Fruit fly (Drosophila melanogaster) whole organism: ENCODE results near the gene CG5004.

ENCODE experiments used
- CG8478 ChIP-seq: fragments of >200 bp; optimal IDR thresholded peaks from 2 replicates; lab custom pipeline; 2018; ENCODE audit warnings: inconsistent platforms
- Dll ChIP-seq: fragments of >200 bp; optimal IDR thresholded peaks from 2 replicates; lab custom pipeline; 2017
- EcR ChIP-seq, 2 experiments: fragments of >200 bp; optimal IDR thresholded peaks; 2 replicates each; lab custom pipeline; 2017; ENCODE audit warnings: missing biosample characterization in 2 of 2, missing genetic modification characterization in 2 of 2, missing genetic modification reagents in 2 of 2
- pan ChIP-seq: fragments of >200 bp; optimal IDR thresholded peaks from 2 replicates; lab custom pipeline; 2017
- psq ChIP-seq: fragments of >200 bp; optimal IDR thresholded peaks from 2 replicates; lab custom pipeline; 2017
- usp ChIP-seq: fragments of >200 bp; optimal IDR thresholded peaks from 2 replicates; lab custom pipeline; 2017; ENCODE audit warnings: missing biosample characterization, missing genetic modification characterization, mixed read lengths

CG5004 gene

dm6 chrX:17093431-17093830, 14.0 kb upstream of the CG5004 start:
- no peak for TF ChIP-seq pan (lab: Kevin White, UChicago)
- TF ChIP-seq psq (lab: Kevin White, UChicago), result no peak
- no peak for TF ChIP-seq usp (GFP tag; lab: Kevin White, UChicago)
- no peak for TF ChIP-seq CG8478 (lab: Kevin White, UChicago)
- no peak for TF ChIP-seq EcR (GFP tag; optimal IDR thresholded peaks at IDR 0.05; lab: Kevin White, UChicago)
- TF ChIP-seq Dll (lab: Kevin White, UChicago), result no peak

dm6 chrX:17093900-17094446, 13.4 kb upstream of the CG5004 start:
- TF ChIP-seq psq (lab: Kevin White, UChicago) (no peak), usp (GFP tag; lab: Kevin White, UChicago) (no peak), Dll (lab: Kevin White, UChicago) (no peak), EcR (GFP tag; optimal IDR thresholded peaks at IDR 0.05; lab: Kevin White, UChicago) (no peak), pan (lab: Kevin White, UChicago) (no peak), CG8478 (lab: Kevin White, UChicago) (no peak)

dm6 chrX:17105707-17106106, 1.7 kb upstream of the CG5004 start, which contains the start of gene Arpc3B:
TSS of gene Arpc3B (minus strand) at chrX:17105852.
- TF ChIP-seq EcR (GFP tag; optimal IDR thresholded peaks at IDR 0.05; lab: Kevin White, UChicago) (no peak), pan (lab: Kevin White, UChicago) (no peak), psq (lab: Kevin White, UChicago) (no peak), CG8478 (lab: Kevin White, UChicago) (no peak), usp (GFP tag; lab: Kevin White, UChicago) (no peak), Dll (lab: Kevin White, UChicago) (no peak)

- TF ChIP-seq psq (lab: Kevin White, UChicago), result no peak
- no peak for TF ChIP-seq usp (GFP tag; lab: Kevin White, UChicago)
- TF ChIP-seq pan (lab: Kevin White, UChicago), result no peak
- TF ChIP-seq EcR (GFP tag; optimal IDR thresholded peaks at IDR 0.05; lab: Kevin White, UChicago), result no peak
- TF ChIP-seq CG8478 (lab: Kevin White, UChicago), result no peak
- no peak for TF ChIP-seq Dll (lab: Kevin White, UChicago)
Measured at dm6 chrX:17106153-17106700, 1.2 kb upstream of the CG5004 start.

- no peak for TF ChIP-seq Dll (lab: Kevin White, UChicago)
Measured at dm6 chrX:17108000-17108399, 618 bp downstream of the CG5004 start.

dm6 chrX:17109673-17110072, 2.3 kb downstream of the CG5004 start:
- no peak for TF ChIP-seq usp (GFP tag; lab: Kevin White, UChicago)
- no peak for TF ChIP-seq CG8478 (lab: Kevin White, UChicago)
- no peak for TF ChIP-seq Dll (lab: Kevin White, UChicago)
- no peak for TF ChIP-seq psq (lab: Kevin White, UChicago)
- no peak for TF ChIP-seq EcR (GFP tag; optimal IDR thresholded peaks at IDR 0.05; lab: Kevin White, UChicago)

dm6 chrX:17110556-17111177, 3.3 kb downstream of the CG5004 start:
- TF ChIP-seq Dll (lab: Kevin White, UChicago), result no peak
- no peak for TF ChIP-seq usp (GFP tag; lab: Kevin White, UChicago)
- TF ChIP-seq EcR (GFP tag; optimal IDR thresholded peaks at IDR 0.05; lab: Kevin White, UChicago), result no peak
- no peak for TF ChIP-seq psq (lab: Kevin White, UChicago)
- no peak for TF ChIP-seq pan (lab: Kevin White, UChicago)
- TF ChIP-seq CG8478 (lab: Kevin White, UChicago), result no peak

dm6 chrX:17111274-17111673, 3.9 kb downstream of the CG5004 start:
- TF ChIP-seq pan (lab: Kevin White, UChicago) (no peak), usp (GFP tag; lab: Kevin White, UChicago) (no peak), Dll (lab: Kevin White, UChicago) (no peak), EcR (GFP tag; optimal IDR thresholded peaks at IDR 0.05; lab: Kevin White, UChicago) (no peak), CG8478 (lab: Kevin White, UChicago) (no peak), psq (lab: Kevin White, UChicago) (no peak)

- no peak for TF ChIP-seq pan (lab: Kevin White, UChicago)
- TF ChIP-seq usp (GFP tag; lab: Kevin White, UChicago), result no peak
- TF ChIP-seq EcR (GFP tag; optimal IDR thresholded peaks at IDR 0.05; lab: Kevin White, UChicago), result peak in 1 of 2 experiments; percentile 66
- no peak for TF ChIP-seq Dll (lab: Kevin White, UChicago)
- no peak for TF ChIP-seq CG8478 (lab: Kevin White, UChicago)
- no peak for TF ChIP-seq psq (lab: Kevin White, UChicago)
Measured at dm6 chrX:17111958-17112953, 4.9 kb downstream of the CG5004 start.

dm6 chrX:17113324-17113723, 5.9 kb downstream of the CG5004 start:
- TF ChIP-seq psq (lab: Kevin White, UChicago) (no peak), Dll (lab: Kevin White, UChicago) (no peak), pan (lab: Kevin White, UChicago) (no peak), EcR (GFP tag; optimal IDR thresholded peaks at IDR 0.05; lab: Kevin White, UChicago) (no peak), usp (GFP tag; lab: Kevin White, UChicago) (no peak), CG8478 (lab: Kevin White, UChicago) (no peak)
